Fruit fly (Drosophila melanogaster): ENCODE data around the gene CG33282.

The CG33282 gene

DNA sequence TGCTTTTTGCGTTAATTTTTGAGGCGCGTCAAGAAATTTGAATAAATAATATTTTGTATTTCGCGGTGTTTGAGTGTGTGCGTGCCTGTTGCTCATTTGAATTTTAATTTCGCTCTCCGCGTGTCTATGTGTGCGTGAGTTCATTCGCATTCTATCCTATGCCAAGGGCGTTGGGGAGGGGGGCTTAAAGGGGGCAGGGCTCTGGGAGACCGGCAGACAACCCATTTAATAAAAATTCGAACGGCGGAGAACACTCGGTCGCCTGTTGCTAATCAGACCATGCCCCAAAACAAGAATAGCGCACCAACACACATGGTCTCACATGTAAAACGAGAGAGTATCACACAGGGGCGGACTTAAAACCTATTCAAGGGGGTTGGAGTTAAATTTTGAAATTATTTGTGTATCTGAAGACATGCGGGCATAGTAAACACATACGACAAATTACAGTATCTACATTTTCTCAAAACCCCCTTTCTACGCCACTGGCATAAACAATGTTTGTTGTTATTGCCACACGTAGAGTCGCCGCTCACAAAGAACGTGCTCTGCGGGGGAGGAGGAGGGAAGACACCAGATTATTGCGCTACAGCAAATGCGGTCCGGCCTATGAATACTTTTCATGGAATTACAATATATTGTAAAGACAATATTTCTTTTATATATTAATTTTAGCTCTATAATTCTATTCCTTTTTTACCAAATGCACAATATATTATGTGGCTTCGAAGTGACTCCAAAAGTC, 25.8 kb upstream of the CG33282 start:
- TF ChIP-seq CG1621 (tag; optimal IDR thresholded peaks at IDR 0.05) (peak; percentile 100), Blimp-1 (GFP tag; optimal IDR thresholded peaks at IDR 0.05) (peak; percentile 98), CG15336 (GFP tag; IDR thresholded peaks at IDR 0.05) (peak; percentile 99), CG6854 (GFP tag; optimal IDR thresholded peaks at IDR 0.05) (peak; percentile 99), CG8119 (GFP tag; IDR thresholded peaks at IDR 0.05) (peak; percentile 99), Eip78C (GFP tag) (peak; percentile 100), Hr4 (GFP tag; optimal IDR thresholded peaks at IDR 0.05) (peak; percentile 100), CG8632 (GFP tag; optimal IDR thresholded peaks at IDR 0.05) (peak; percentile 99), Sox15 (GFP tag; optimal IDR thresholded peaks at IDR 0.05) (peak; percentile 99), CG11294 (GFP tag; IDR thresholded peaks at IDR 0.05) (peak; percentile 99), CG10669 (GFP tag; optimal IDR thresholded peaks at IDR 0.05) (peak; percentile 100), esn (GFP tag; optimal IDR thresholded peaks at IDR 0.05) (peak; percentile 100), vri (GFP tag; optimal IDR thresholded peaks at IDR 0.05) (peak; percentile 99), CG6808 (GFP tag; optimal IDR thresholded peaks at IDR 0.05) (peak; percentile 99), Lpt (GFP tag; optimal IDR thresholded peaks at IDR 0.05) (peak; percentile 99), fd59A (GFP tag; optimal IDR thresholded peaks at IDR 0.05) (peak; percentile 100), Ets96B (tag; optimal IDR thresholded peaks at IDR 0.05) (peak; percentile 100), CG6792 (GFP tag; optimal IDR thresholded peaks at IDR 0.05) (peak; percentile 100), Eip75B (GFP tag; optimal IDR thresholded peaks at IDR 0.05) (peak; percentile 100), achi (GFP tag; optimal IDR thresholded peaks at IDR 0.05) (peak; percentile 99), CG10631 (GFP tag; optimal IDR thresholded peaks at IDR 0.05) (peak; percentile 100), fkh (GFP tag; optimal IDR thresholded peaks at IDR 0.05) (peak; percentile 99), CG6276 (GFP tag; optimal IDR thresholded peaks at IDR 0.05) (peak; percentile 99), svp (GFP tag) (peak; percentile 100), OdsH (GFP tag; optimal IDR thresholded peaks at IDR 0.05) (peak; percentile 100), Smox (GFP tag; optimal IDR thresholded peaks at IDR 0.05) (peak; percentile 99), CG4318 (GFP tag; optimal IDR thresholded peaks at IDR 0.05) (peak; percentile 99), Ets21C (GFP tag; optimal IDR thresholded peaks at IDR 0.05) (peak; percentile 99), CG34406 (GFP tag; optimal IDR thresholded peaks at IDR 0.05) (peak; percentile 99), CG11902 (GFP tag; optimal IDR thresholded peaks at IDR 0.05) (peak; percentile 99), CG31627 (GFP tag; optimal IDR thresholded peaks at IDR 0.05) (peak; percentile 100), net (GFP tag; optimal IDR thresholded peaks at IDR 0.05) (peak; percentile 100), Sox14 (GFP tag; optimal IDR thresholded peaks at IDR 0.05) (peak; percentile 100), ss (GFP tag; optimal IDR thresholded peaks at IDR 0.05) (peak; percentile 100), CG3919 (GFP tag; optimal IDR thresholded peaks at IDR 0.05) (peak; percentile 100), CG3032 (tag; optimal IDR thresholded peaks at IDR 0.05) (peak; percentile 100), CG16779 (tag; optimal IDR thresholded peaks at IDR 0.05) (peak; percentile 99), CG6163 (GFP tag; IDR thresholded peaks at IDR 0.05) (peak; percentile 100), fd85E (GFP tag; optimal IDR thresholded peaks at IDR 0.05) (peak; percentile 98), CG32006 (GFP tag; optimal IDR thresholded peaks at IDR 0.05) (peak; percentile 100), salr (GFP tag; optimal IDR thresholded peaks at IDR 0.05) (peak; percentile 99 to 100), Gug (GFP tag; IDR thresholded peaks at IDR 0.05) (peak; percentile 99), pdm3 (GFP tag; optimal IDR thresholded peaks at IDR 0.05) (peak; percentile 100), topi (GFP tag; optimal IDR thresholded peaks at IDR 0.05) (peak; percentile 100), Sox102F (GFP tag; optimal IDR thresholded peaks at IDR 0.05) (peak; percentile 99), dac (GFP tag; optimal IDR thresholded peaks at IDR 0.05) (peak; percentile 99), Eip93F (GFP tag; optimal IDR thresholded peaks at IDR 0.05) (peak; percentile 98), Met (GFP tag; optimal IDR thresholded peaks at IDR 0.05) (peak; percentile 100), CG7368 (GFP tag; optimal IDR thresholded peaks at IDR 0.05) (peak; percentile 100), acj6 (GFP tag; optimal IDR thresholded peaks at IDR 0.05) (peak; percentile 100)
